Worm (Caenorhabditis elegans): Measurements from ENCODE around the gene C05E4.12.

- no peak for TF ChIP-seq W03F9.2 (tag; optimal IDR thresholded peaks at IDR 0.05)
- TF ChIP-seq dao-5 (tag; optimal IDR thresholded peaks at IDR 0.05), result no peak
Observed at ce11 chrV:724470-724890, 37.3 kb downstream of the C05E4.12 start.

Data from whole organism, L4/young adult.